Worm (Caenorhabditis elegans) whole organism, L4 larva: ENCODE measurements around the gene F57A10.4.
"Not testable (repeated sequence)": the region's sequence is repeated elsewhere in the genome, so short reads cannot be mapped to it uniquely, and the experiment has no call there.

Experiments
- F10B5.3 ChIP-seq: sonication (generic microtip); optimal IDR thresholded peaks from 2 replicates; lab custom pipeline; 2016; ENCODE audit warnings: mild to moderate bottlenecking, missing genetic modification characterization, missing compliant biosample characterization
- R02D3.7 ChIP-seq: fragments of 150-350 bp; sonication (generic microtip); optimal IDR thresholded peaks from 3 replicates; lab custom pipeline; 2014; ENCODE audit warnings: missing biosample characterization, missing genetic modification characterization
- T20F7.1 ChIP-seq: fragments of 200-800 bp; sonication (Bioruptor generic); optimal IDR thresholded peaks from 2 replicates; lab custom pipeline; 2018; ENCODE audit warnings: mild to moderate bottlenecking, missing genetic modification characterization, missing compliant biosample characterization
- ZK337.2 ChIP-seq: fragments of 200-800 bp; sonication (Bioruptor generic); IDR thresholded peaks from 2 replicates; pipeline ENCODE4 v1.3.6; 2022; ENCODE audit warnings: missing genetic modification reagents, missing genetic modification characterization, missing compliant biosample characterization
- aha-1 ChIP-seq: fragments of 150-350 bp; peaks from one replicate; lab custom pipeline; 2014; ENCODE audit warnings: missing biosample characterization, missing genetic modification characterization
- ama-1 ChIP-seq: fragments of 150-350 bp; optimal IDR thresholded peaks from 2 replicates; lab custom pipeline; 2014; ENCODE audit warnings: inconsistent platforms, mixed read lengths
- ceh-20 ChIP-seq: fragments of 200-800 bp; sonication (Bioruptor generic); IDR thresholded peaks from 2 replicates; pipeline ENCODE4 v1.3.6; 2022; ENCODE audit warnings: missing genetic modification reagents, missing genetic modification characterization, missing compliant biosample characterization
- ceh-32 ChIP-seq: sonication (generic microtip); optimal IDR thresholded peaks from 2 replicates; lab custom pipeline; 2016; ENCODE audit warnings: mild to moderate bottlenecking, missing genetic modification characterization, missing compliant biosample characterization; ENCODE audit not compliant: poor library complexity
- ceh-44 ChIP-seq: fragments of 200-800 bp; sonication (Bioruptor generic); IDR thresholded peaks from 2 replicates; pipeline ENCODE4 v1.3.6; 2022; ENCODE audit warnings: missing genetic modification reagents, missing genetic modification characterization, missing compliant biosample characterization
- ces-1 ChIP-seq: fragments of 150-350 bp; sonication (generic microtip); optimal IDR thresholded peaks from 4 replicates; lab custom pipeline; 2014; ENCODE audit warnings: missing biosample characterization, missing genetic modification reagents, missing genetic modification characterization
- dve-1 ChIP-seq: sonication (generic microtip); optimal IDR thresholded peaks from 2 replicates; lab custom pipeline; 2017; ENCODE audit warnings: antibody characterized with exemption, mild to moderate bottlenecking, missing genetic modification characterization, missing compliant biosample characterization; ENCODE audit not compliant: insufficient read depth
- gei-8 ChIP-seq: fragments of 200-800 bp; sonication (Bioruptor generic); optimal IDR thresholded peaks from 2 replicates; lab custom pipeline; 2018; ENCODE audit warnings: mild to moderate bottlenecking, missing genetic modification characterization, missing compliant biosample characterization
- hlh-11 ChIP-seq: fragments of 200-800 bp; sonication (Bioruptor generic); optimal IDR thresholded peaks from 2 replicates; lab custom pipeline; 2018; ENCODE audit warnings: mild to moderate bottlenecking, missing genetic modification characterization, missing compliant biosample characterization
- lin-1 ChIP-seq: fragments of 200-800 bp; sonication (Bioruptor generic); IDR thresholded peaks from 2 replicates; pipeline ENCODE4 v1.3.6; 2022; ENCODE audit warnings: missing genetic modification reagents, missing genetic modification characterization, missing compliant biosample characterization
- lin-39 ChIP-seq: fragments of 150-350 bp; optimal IDR thresholded peaks from 2 replicates; lab custom pipeline; 2014; ENCODE audit warnings: missing biosample characterization, missing genetic modification reagents, missing genetic modification characterization
- lir-3 ChIP-seq: sonication (generic microtip); optimal IDR thresholded peaks from 2 replicates; lab custom pipeline; 2016; ENCODE audit warnings: mild to moderate bottlenecking, missing genetic modification characterization, missing compliant biosample characterization
- lsy-2 ChIP-seq, 2 experiments: fragments of 150-350 bp in 1 of 2; sonication (generic microtip) in 1 of 2; optimal IDR thresholded peaks; 2 replicates each; lab custom pipeline; 2014 to 2017; ENCODE audit warnings: missing biosample characterization in 2 of 2, missing genetic modification characterization in 2 of 2
- madf-9 ChIP-seq: fragments of 200-800 bp; sonication (Bioruptor generic); conservative IDR thresholded peaks from 2 replicates; pipeline ENCODE4 v1.3.6; 2022; ENCODE audit warnings: missing genetic modification reagents, missing genetic modification characterization, missing compliant biosample characterization
- mes-2 ChIP-seq: sonication (generic microtip); optimal IDR thresholded peaks from 2 replicates; lab custom pipeline; 2016; ENCODE audit warnings: missing genotype, mild to moderate bottlenecking, missing genetic modification characterization, missing compliant biosample characterization; ENCODE audit not compliant: poor library complexity, severe bottlenecking
- mxl-2 ChIP-seq: fragments of 200-800 bp; sonication (Bioruptor generic); conservative IDR thresholded peaks from 2 replicates; pipeline ENCODE4 v1.3.6; 2022; ENCODE audit warnings: missing genetic modification reagents, missing genetic modification characterization, missing compliant biosample characterization
- mxl-3 ChIP-seq: fragments of 200-800 bp; sonication (Bioruptor generic); optimal IDR thresholded peaks from 2 replicates; lab custom pipeline; 2018; ENCODE audit warnings: mild to moderate bottlenecking, missing genetic modification characterization, missing compliant biosample characterization
- nhr-10 ChIP-seq: fragments of 150-350 bp; optimal IDR thresholded peaks from 2 replicates; lab custom pipeline; 2014; ENCODE audit warnings: missing biosample characterization, missing genetic modification characterization
- nhr-11 ChIP-seq: fragments of 150-350 bp; optimal IDR thresholded peaks from 2 replicates; lab custom pipeline; 2014; ENCODE audit warnings: missing biosample characterization, missing genetic modification characterization
- nhr-28 ChIP-seq: fragments of 150-350 bp; optimal IDR thresholded peaks from 2 replicates; lab custom pipeline; 2014; ENCODE audit warnings: missing biosample characterization, missing genetic modification characterization
- rbr-2 ChIP-seq: sonication (generic microtip); optimal IDR thresholded peaks from 2 replicates; lab custom pipeline; 2016; ENCODE audit warnings: missing genotype, missing genetic modification characterization, missing compliant biosample characterization
- skn-1 ChIP-seq: fragments of 150-350 bp; optimal IDR thresholded peaks from 2 replicates; lab custom pipeline; 2014; ENCODE audit warnings: missing biosample characterization, missing genetic modification characterization
- spr-3 ChIP-seq: fragments of 200-800 bp; sonication (Bioruptor generic); optimal IDR thresholded peaks from 2 replicates; lab custom pipeline; 2018; ENCODE audit warnings: mild to moderate bottlenecking, missing genetic modification characterization, missing compliant biosample characterization
- unc-62 ChIP-seq, 3 experiments: fragments of 150-350 bp in 1 of 3; sonication (generic microtip); optimal IDR thresholded peaks in 2 of 3; peaks in 1 of 3; 1 replicate in 1 of 3; 2 replicates in 2 of 3; lab custom pipeline; 2014 to 2017; ENCODE audit warnings: missing biosample characterization in 3 of 3, missing genetic modification characterization in 3 of 3, missing genetic modification reagents in 3 of 3, missing genotype in 1 of 3
- zfp-2 ChIP-seq: sonication (generic microtip); optimal IDR thresholded peaks from 2 replicates; lab custom pipeline; 2016; ENCODE audit warnings: mild to moderate bottlenecking, missing genetic modification characterization, missing compliant biosample characterization

The F57A10.4 gene

DNA sequence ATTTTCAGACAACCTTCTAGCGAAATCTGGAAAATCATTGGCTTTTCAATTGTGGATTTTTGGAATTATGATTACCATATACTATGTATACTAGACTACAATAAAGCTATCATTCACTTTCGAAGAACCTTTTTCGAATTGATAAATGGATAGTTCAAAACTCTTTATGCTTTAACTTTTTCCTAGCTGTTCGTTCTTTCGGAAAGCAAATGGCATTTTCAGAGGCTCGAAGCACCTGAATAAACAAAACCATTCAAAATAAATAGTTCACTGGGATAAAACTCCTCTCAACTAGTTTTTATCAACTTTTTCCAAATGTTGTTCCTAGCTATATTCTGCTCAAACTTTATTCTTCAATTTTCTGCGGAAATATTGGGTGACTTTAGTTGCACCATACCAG, 11.8 kb downstream of the F57A10.4 start, which contains the start of gene T26E4.2:
TSS of gene T26E4.2 (plus strand) at position 301 of the 400 bp plus-strand sequence.
- TF ChIP-seq rbr-2 (tag; lab: Kevin White, UChicago) (no peak), T20F7.1 (GFP tag; lab: Kevin White, UChicago) (no peak), gei-8 (no peak), lir-3 (tag; lab: Kevin White, UChicago) (no peak), nhr-10 (tag; lab: Kevin White, UChicago) (no peak), mes-2 (no peak), ZK337.2 (GFP tag; lab: Robert Waterston, UW) (no peak), zfp-2 (no peak), ceh-44 (no peak), ces-1 (GFP tag; lab: Kevin White, UChicago) (no peak), skn-1 (no peak), dve-1 (tag; lab: Kevin White, UChicago) (no peak)

DNA sequence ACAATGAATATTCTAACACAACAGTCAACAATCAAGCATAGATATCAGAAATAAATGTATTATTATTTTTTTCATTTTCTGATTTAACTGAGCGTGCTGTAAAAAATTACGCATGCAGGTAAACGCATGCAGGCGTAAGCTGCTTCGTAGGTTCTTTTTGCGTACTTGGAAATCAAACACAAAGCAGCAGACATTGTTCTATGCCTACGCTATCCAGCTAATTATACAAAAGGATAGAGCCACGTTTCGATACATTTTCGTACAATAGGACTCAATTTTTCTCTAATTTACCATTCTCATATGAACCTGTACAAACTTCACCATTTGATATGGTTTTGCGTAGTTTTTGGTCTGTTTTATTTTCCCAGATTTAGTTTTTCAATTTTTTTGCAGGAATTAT, 13.3 kb downstream of the F57A10.4 start, which contains the start of gene T26E4.3:
TSS of gene T26E4.3 (plus strand) at position 301 of the 400 bp plus-strand sequence.
- TF ChIP-seq ama-1 = no peak

- TF ChIP-seq ceh-32 (tag; lab: Kevin White, UChicago) = no peak
- TF ChIP-seq nhr-28 (tag; lab: Kevin White, UChicago) = no peak
- TF ChIP-seq mxl-3 (GFP tag; lab: Kevin White, UChicago) = no peak
- TF ChIP-seq R02D3.7 (tag; lab: Kevin White, UChicago) = no peak
- peak; percentile 12 for TF ChIP-seq aha-1 (tag; lab: Kevin White, UChicago)
Observed at ce11 chrV:15792409-15792808, 23.2 kb downstream of the F57A10.4 start, which contains the start of gene T26E4.4. Gene T26E4.4, minus strand, starts transcription at chrV:15792509.

DNA sequence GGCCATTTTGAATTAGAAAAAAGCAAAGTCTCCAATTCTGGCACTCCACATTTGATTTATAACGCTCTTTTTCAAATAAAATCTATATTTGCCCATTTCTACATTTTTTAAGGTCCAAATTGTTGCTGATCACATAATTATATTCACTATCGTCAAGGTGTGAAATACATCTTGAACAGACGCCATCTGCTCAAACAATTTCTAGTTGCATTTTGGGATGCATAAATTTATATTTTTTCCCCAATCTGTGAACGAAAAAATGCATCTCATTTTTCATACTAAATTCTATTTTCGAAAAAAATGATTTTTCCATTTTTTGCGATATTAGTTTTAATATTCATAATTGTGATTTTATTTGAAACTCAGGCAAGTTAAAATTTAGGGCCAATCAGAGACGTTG, 24.0 kb downstream of the F57A10.4 start, which contains the start of gene T26E4.7:
TSS of gene T26E4.7 (plus strand) at position 301 of the 400 bp plus-strand sequence.
- TF ChIP-seq madf-9 = no peak
- TF ChIP-seq ceh-32 (tag; lab: Kevin White, UChicago) = no peak
- TF ChIP-seq aha-1 (tag; lab: Kevin White, UChicago) = no peak
- TF ChIP-seq mxl-2 (GFP tag; lab: Robert Waterston, UW) = no peak
- TF ChIP-seq unc-62 (GFP tag; optimal IDR thresholded peaks at IDR 0.05 in 1 of 2; lab: Kevin White, UChicago) = no peak
- no peak for TF ChIP-seq unc-62 (tag; optimal IDR thresholded peaks at IDR 0.05; lab: Kevin White, UChicago)

DNA sequence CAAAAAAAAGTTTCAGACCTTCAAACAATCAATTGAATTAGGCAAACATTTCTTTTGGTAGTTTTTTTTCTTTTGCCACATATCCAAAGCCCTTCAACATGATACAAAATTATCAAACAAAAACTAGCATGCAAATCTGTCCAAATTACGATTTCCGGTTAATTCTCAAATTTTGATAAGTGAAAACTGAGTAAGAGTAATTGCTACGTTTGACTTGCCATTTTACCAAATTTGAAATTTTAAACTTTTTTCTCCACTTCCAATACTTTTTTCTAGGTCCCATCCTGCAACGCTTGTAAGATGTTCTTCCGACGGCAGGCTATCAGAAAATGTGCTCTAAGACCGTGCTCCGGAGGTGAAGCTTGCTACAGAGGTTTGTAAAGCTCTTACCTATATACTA, 26.8 kb downstream of the F57A10.4 start, which contains the start of gene nhr-223:
TSS of gene nhr-223 (plus strand) at position 301 of the 400 bp plus-strand sequence.
- TF ChIP-seq unc-62 (GFP tag; optimal IDR thresholded peaks at IDR 0.05 in 1 of 2; lab: Kevin White, UChicago) (peak in 1 of 2 experiments; percentile 78), unc-62 (tag; optimal IDR thresholded peaks at IDR 0.05; lab: Kevin White, UChicago) (no peak), lin-39 (tag; lab: Kevin White, UChicago) (no peak)

ce11 chrV:15798108-15798507, 28.9 kb downstream of the F57A10.4 start, which contains the start of gene T26E4.10:
Gene T26E4.10, minus strand, starts transcription at chrV:15798208.
- TF ChIP-seq hlh-11 (tag; lab: Kevin White, UChicago) = no peak
- TF ChIP-seq unc-62 (GFP tag; optimal IDR thresholded peaks at IDR 0.05 in 1 of 2; lab: Kevin White, UChicago) = peak in 1 of 2 experiments; percentile 49
- TF ChIP-seq unc-62 (tag; optimal IDR thresholded peaks at IDR 0.05; lab: Kevin White, UChicago) = no peak
- TF ChIP-seq nhr-28 (tag; lab: Kevin White, UChicago) = no peak
- TF ChIP-seq lsy-2 (tag; optimal IDR thresholded peaks at IDR 0.05; lab: Kevin White, UChicago) = no peak
- TF ChIP-seq ceh-20 (GFP tag; lab: Robert Waterston, UW) = no peak
- no peak for TF ChIP-seq lin-1 (GFP tag; lab: Robert Waterston, UW)
- TF ChIP-seq spr-3 (GFP tag; lab: Kevin White, UChicago) = no peak

ce11 chrV:15802623-15803022, 33.4 kb downstream of the F57A10.4 start, which contains the start of gene T26E4.9:
Gene T26E4.9, minus strand, starts transcription at chrV:15802723.
- not testable (repeated sequence) for TF ChIP-seq F10B5.3 (tag; lab: Kevin White, UChicago); nhr-11; lsy-2 (tag; optimal IDR thresholded peaks at IDR 0.05; lab: Kevin White, UChicago)
